Worm (Caenorhabditis elegans): ENCODE results near the gene F46B6.5.

The F46B6.5 gene

ce11 chrV:9782969-9783368, at the start of gene F46B6.5:
F46B6.5 (minus strand) TSS chrV:9783069.
- TF ChIP-seq unc-62 (GFP tag; optimal IDR thresholded peaks at IDR 0.05), result no peak

DNA sequence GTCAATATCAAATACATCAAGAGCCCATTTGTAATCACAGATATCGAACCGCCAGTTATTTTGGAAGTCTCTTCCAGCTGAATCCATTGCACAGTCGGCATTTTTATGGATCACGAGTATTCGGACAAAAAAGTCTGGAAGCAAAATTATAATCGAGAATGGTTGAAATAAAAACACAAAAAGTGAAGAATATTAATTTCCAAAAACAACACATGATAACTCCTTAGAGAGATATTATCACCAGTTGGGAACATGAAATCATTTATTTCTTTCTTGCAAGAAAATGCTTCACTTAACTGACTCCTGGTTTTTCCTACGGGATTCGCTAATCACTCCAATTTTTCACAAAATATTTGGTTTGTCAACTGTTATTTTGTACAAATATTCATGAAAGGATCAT, 41.3 kb upstream of the F46B6.5 start, which contains the start of gene str-2:
str-2 (minus strand) TSS at position 101 of the 400 bp plus-strand sequence.
- TF ChIP-seq unc-62 (GFP tag; optimal IDR thresholded peaks at IDR 0.05), result no peak

ce11 chrV:9821724-9822123, 38.9 kb upstream of the F46B6.5 start, which contains the start of gene str-193:
str-193 (minus strand) TSS chrV:9821824.
- no peak for TF ChIP-seq unc-62 (GFP tag; optimal IDR thresholded peaks at IDR 0.05)

DNA sequence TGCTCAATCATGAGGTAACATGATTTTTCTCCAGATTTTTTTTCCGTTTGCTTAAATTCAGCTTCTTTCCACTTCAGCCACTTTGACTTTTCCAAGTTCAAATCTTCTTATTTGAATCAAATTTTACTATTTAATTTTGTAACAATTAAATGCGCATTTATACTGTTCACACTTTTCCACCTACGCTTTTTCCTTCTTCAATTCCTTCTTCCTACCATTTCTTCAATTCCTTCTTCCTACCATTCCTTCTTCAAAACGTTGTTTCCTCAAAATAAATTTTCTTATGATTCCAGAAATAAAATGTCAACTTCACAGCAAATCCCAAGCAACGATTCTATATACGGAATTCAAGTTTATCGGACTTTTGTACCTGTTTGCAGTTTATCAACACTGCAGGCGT, 33.5 kb upstream of the F46B6.5 start, which contains the start of gene sru-31:
sru-31 (plus strand) TSS at position 301 of the 400 bp plus-strand sequence.
- no peak for TF ChIP-seq unc-62 (GFP tag; optimal IDR thresholded peaks at IDR 0.05)

DNA sequence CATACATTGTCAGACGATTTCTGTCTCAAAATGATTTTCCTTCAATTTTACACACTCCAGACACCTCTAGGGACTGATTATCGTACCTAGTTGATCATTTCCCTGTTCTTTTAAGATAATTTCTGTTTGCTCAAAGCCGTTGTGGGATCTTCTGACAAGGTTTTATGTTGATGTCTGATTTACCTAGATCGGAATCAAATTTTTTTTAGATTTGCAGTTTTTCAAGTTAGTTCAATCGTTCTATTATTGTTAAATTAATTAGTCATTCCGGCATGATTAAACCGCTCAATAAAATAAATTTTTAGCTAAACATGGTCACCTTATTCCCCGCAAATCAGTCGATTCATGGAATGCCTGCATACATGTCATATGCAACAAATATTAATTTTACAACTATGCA, 30.7 kb upstream of the F46B6.5 start, which contains the start of gene sru-30:
sru-30 (plus strand) TSS at position 301 of the 400 bp plus-strand sequence.
- TF ChIP-seq unc-62 (GFP tag; optimal IDR thresholded peaks at IDR 0.05), result no peak

ce11 chrV:9812216-9812615, 29.3 kb upstream of the F46B6.5 start:
- TF ChIP-seq unc-62 (GFP tag; optimal IDR thresholded peaks at IDR 0.05), result no peak

DNA sequence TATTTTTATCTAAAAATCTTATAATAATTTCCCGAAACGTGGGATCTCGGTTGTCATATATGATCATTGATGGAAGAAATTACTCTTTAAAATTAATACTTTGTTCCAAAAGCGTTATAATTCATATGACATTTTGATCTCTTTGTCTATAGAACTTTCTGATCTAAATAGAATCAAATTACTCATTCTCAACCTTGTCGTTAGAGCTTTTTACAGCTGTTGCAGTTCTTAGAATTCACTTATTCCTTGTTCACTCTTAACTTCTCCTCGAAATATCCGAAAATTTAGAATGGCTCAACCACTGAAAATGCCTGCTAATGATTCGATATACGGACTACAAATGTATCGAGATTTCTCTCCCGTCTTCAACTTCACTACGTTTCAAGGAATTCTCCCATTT, 28.3 kb upstream of the F46B6.5 start, which contains the start of gene sru-29:
sru-29 (plus strand) TSS at position 301 of the 400 bp plus-strand sequence.
- TF ChIP-seq unc-62 (GFP tag; optimal IDR thresholded peaks at IDR 0.05), result no peak

DNA sequence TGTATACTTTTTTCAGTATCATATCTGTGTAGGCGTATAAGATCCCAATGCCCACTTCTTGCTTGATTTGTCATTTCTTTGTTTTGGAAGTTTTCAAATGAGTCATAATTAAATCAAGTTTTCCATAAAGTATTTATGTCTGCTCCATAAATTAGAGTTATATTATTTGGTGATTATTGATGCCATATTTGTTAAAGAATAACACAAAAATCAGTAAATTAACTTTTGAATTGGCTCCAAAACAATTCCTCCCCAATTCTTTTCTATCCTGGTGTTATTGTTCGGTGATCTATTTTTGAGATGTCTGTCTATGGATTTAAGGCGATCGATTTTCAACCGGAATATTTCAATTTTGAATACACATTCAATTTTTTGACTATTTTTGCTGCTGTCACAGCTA, 22.3 kb upstream of the F46B6.5 start, which contains the start of gene sru-37:
sru-37 (plus strand) TSS at position 301 of the 400 bp plus-strand sequence.
- TF ChIP-seq unc-62 (GFP tag; optimal IDR thresholded peaks at IDR 0.05), result no peak

ce11 chrV:9803176-9803575, 20.3 kb upstream of the F46B6.5 start, which contains the start of gene sru-39:
sru-39 (plus strand) TSS chrV:9803476.
- no peak for TF ChIP-seq unc-62 (GFP tag; optimal IDR thresholded peaks at IDR 0.05)

DNA sequence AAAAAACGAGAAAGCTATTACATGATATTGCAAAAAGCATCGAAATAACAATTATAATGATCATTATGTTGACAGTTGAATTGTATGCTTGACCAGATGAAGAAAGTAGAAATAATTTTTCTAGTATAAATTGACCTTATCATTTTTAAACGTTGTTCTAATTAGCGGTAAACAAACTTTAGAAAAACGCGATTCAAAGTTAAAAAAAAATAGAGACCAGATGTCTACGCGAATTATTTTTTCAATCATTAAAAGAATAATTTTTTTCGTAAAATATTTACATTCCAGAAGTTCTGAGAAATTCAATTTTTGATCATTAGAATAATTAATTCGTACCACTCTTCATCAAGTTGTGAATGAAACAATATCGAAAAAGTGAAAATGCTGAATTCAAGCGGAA, 19.1 kb upstream of the F46B6.5 start, which contains the start of gene F46B6.10:
F46B6.10 (minus strand) TSS at position 101 of the 400 bp plus-strand sequence.
- TF ChIP-seq unc-62 (GFP tag; optimal IDR thresholded peaks at IDR 0.05), result no peak

- TF ChIP-seq unc-62 (GFP tag; optimal IDR thresholded peaks at IDR 0.05), result no peak
Measured at ce11 chrV:9799076-9799475, 16.2 kb upstream of the F46B6.5 start, which contains the start of gene F46B6.13. F46B6.13 (minus strand) TSS chrV:9799176.

DNA sequence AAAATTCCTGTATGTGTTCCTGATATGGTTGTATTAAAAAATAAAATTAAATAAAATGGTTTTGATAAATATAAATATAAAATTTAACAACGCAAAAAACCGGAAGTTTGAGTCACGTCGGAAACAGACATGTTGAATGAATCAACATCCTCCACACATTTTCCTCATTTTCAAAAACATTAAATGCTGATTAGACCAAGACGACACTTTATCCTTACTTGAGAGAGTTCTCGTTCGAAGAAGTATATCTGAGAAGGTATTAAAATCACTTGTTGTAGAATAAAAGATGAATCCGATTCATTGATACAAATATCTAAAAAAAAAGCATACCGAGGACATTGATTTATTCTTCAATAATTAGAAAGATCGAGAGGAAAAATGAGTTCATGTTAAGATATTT, 15.3 kb upstream of the F46B6.5 start:
- TF ChIP-seq unc-62 (GFP tag; optimal IDR thresholded peaks at IDR 0.05), result no peak

DNA sequence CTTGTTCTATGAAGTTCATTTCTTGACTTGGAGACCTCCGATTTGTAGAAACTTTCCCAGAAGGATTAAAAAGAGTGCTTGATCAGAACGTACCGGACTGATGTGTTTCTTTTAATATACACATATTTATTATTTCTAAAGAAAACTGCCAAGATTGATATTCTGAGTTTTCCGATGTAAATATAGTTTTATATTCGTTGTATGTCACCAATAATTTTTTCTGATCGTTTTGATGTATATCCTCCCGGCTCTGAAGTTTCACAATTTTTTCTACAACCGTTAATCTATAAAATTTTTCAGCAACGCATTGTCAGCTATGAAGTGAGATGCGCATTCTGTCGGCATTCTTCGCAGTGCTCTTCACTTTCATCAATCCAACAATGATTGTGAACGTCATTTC, 13.7 kb upstream of the F46B6.5 start, which contains the start of gene F46B6.9:
F46B6.9 (plus strand) TSS at position 301 of the 400 bp plus-strand sequence.
- TF ChIP-seq unc-62 (GFP tag; optimal IDR thresholded peaks at IDR 0.05), result no peak

DNA sequence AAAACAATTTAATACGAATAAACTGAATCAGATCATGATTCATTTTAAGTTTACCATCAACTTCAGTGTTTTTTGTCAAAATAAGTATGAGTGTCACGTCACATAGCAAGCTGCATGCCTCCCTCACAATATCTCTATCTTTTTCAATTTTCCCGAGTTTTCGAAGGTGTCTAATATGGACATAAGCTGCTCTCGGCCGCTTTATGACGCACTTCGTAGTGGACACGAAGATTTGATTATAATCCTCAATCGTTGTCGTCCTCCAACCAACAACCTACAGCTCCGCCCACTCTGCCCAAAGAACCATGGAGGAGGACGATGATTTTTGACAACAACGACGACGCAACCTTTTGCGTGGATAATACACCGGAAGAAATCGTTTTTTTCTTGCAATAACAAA, 13.1 kb upstream of the F46B6.5 start:
- no peak for TF ChIP-seq unc-62 (GFP tag; optimal IDR thresholded peaks at IDR 0.05)

DNA sequence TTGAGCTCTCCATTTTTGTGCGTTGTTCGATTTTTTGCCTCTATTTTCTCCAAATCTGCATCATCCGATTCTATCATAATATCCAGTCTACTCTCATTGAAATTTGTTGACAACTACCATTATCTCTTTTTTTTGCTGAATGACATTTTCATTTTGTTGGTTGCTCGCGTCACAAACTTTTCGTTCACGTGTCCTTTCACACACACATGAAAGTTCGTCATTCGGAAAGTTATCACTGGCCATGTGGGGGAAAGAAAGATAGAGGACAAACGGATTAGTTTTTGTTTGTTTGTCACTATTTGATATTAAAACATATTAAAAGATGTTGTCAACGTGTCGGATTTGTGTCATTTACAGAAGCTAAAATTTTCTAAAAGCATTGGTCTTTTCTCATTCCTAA, 12.1 kb upstream of the F46B6.5 start:
- no peak for TF ChIP-seq unc-62 (GFP tag; optimal IDR thresholded peaks at IDR 0.05)

DNA sequence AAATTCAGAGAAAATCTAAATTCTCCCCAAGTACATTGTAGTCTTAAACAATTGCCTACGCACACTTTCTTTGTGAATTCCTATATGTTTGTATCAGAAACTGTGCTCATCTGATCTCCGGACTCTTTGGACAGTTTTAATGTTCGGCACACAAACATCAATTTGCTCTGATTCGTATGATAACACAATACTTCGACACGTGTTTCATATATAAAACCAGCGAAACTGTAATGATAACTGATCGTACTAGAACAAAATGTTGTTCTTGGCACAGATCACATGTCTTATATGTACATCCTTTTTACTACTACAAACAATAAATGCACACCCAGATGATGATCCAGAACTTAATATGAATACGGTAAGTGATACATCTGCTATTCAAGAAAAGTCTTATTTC, 8.5 kb upstream of the F46B6.5 start, which contains the start of gene lipl-2:
lipl-2 (plus strand) TSS at position 236 of the 400 bp plus-strand sequence.
- no peak for TF ChIP-seq unc-62 (GFP tag; optimal IDR thresholded peaks at IDR 0.05)

DNA sequence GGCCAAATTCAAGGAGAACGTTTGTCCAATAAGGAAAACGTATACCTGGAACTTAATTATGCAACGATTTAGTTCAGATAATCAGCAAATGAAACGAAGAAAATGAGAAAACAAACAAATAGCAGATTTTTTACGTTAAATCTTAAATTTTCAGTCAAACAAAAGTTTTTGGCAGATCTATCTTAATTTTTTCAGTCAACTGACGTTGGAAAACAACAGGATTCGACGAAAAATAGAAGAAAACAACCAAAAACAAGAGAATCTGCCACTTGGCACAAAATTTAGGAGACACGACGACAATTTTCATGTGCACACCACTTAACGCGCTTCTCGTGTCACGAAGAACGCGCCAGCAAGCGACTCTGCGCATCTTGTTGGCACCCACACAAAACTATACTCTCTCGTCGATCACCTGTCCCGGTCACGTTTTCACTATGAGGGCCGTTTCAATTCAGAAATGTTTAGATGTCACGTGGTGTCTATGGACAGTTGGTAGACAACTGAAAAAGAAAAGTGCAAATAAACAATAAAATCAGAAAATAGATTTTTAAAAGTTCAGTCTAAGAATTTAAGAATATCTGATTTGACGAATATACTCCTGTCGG, 6.9 kb upstream of the F46B6.5 start, which contains the start of gene ztf-7:
ztf-7 (minus strand) TSS at position 51 of the 605 bp plus-strand sequence.
- no peak for TF ChIP-seq unc-62 (GFP tag; optimal IDR thresholded peaks at IDR 0.05)

All from whole organism, dauer.